Worm (Caenorhabditis elegans) whole organism, L4/young adult: ENCODE results near the gene col-174.

Experiments used
- dao-5 ChIP-seq: sonication (generic microtip); optimal IDR thresholded peaks from 2 replicates; lab custom pipeline; 2016; ENCODE audit warnings: missing genotype, missing genetic modification characterization, moderate library complexity, missing compliant biosample characterization
- him-1 ChIP-seq: sonication (generic microtip); optimal IDR thresholded peaks from 2 replicates; lab custom pipeline; 2016; ENCODE audit warnings: missing genotype, missing genetic modification reagents, missing genetic modification characterization, missing compliant biosample characterization

ce11 chrX:7506533-7506932 lies 40.1 kb upstream of the col-174 start, which contains the start of gene lgc-11:
- TF ChIP-seq him-1 (tag; lab: Kevin White, UChicago), result no peak
- no peak for TF ChIP-seq dao-5 (tag; lab: Kevin White, UChicago)
